Fruit fly (Drosophila melanogaster): ENCODE measurements around the gene Gnpat.

Gnpat gene

dm6 chr3R:25490778-25491664 lies at the start of gene Gnpat, which contains the start of gene CG5112:
Gene Gnpat (minus strand): TSS chr3R:25490936.
Gene CG5112 (plus strand): TSS chr3R:25491460.
- no peak for TF ChIP-seq noc (tag; optimal IDR thresholded peaks at IDR 0.05)

dm6 chr3R:25539132-25539531 lies 48.4 kb upstream of the Gnpat start:
- TF ChIP-seq noc (tag; optimal IDR thresholded peaks at IDR 0.05), result no peak

dm6 chr3R:25532406-25533225 lies 41.9 kb upstream of the Gnpat start:
- TF ChIP-seq noc (tag; optimal IDR thresholded peaks at IDR 0.05), result no peak

dm6 chr3R:25531905-25532387 lies 41.2 kb upstream of the Gnpat start:
- TF ChIP-seq noc (tag; optimal IDR thresholded peaks at IDR 0.05), result no peak

dm6 chr3R:25529289-25529688 lies 38.6 kb upstream of the Gnpat start:
- TF ChIP-seq noc (tag; optimal IDR thresholded peaks at IDR 0.05), result no peak

- no peak for TF ChIP-seq noc (tag; optimal IDR thresholded peaks at IDR 0.05)
These were observed 28.8 kb upstream of the Gnpat start for dm6 chr3R:25519465-25520071.

dm6 chr3R:25518584-25518983 lies 27.8 kb upstream of the Gnpat start:
- TF ChIP-seq noc (tag; optimal IDR thresholded peaks at IDR 0.05), result no peak

- TF ChIP-seq noc (tag; optimal IDR thresholded peaks at IDR 0.05), result no peak
These were observed 27.4 kb upstream of the Gnpat start for dm6 chr3R:25518099-25518567.

- no peak for TF ChIP-seq noc (tag; optimal IDR thresholded peaks at IDR 0.05)
These were observed 26.8 kb upstream of the Gnpat start for dm6 chr3R:25517521-25517920.

- peak; percentile 94 for TF ChIP-seq noc (tag; optimal IDR thresholded peaks at IDR 0.05)
These were observed 24.9 kb upstream of the Gnpat start, which contains the start of gene msi for dm6 chr3R:25515450-25516288. Gene msi (plus strand): TSS chr3R:25516118.

dm6 chr3R:25512750-25513149 lies 22.0 kb upstream of the Gnpat start:
- no peak for TF ChIP-seq noc (tag; optimal IDR thresholded peaks at IDR 0.05)

dm6 chr3R:25505975-25506374 lies 15.2 kb upstream of the Gnpat start, which contains the start of gene CG5111:
Gene CG5111 (plus strand): TSS chr3R:25506275.
- no peak for TF ChIP-seq noc (tag; optimal IDR thresholded peaks at IDR 0.05)

- TF ChIP-seq noc (tag; optimal IDR thresholded peaks at IDR 0.05), result no peak
These were observed 14.2 kb upstream of the Gnpat start, which contains the start of gene CG5107 for dm6 chr3R:25504891-25505290. Gene CG5107 (plus strand): TSS chr3R:25505191.

- no peak for TF ChIP-seq noc (tag; optimal IDR thresholded peaks at IDR 0.05)
These were observed 5.0 kb upstream of the Gnpat start for dm6 chr3R:25495753-25496152.

- TF ChIP-seq noc (tag; optimal IDR thresholded peaks at IDR 0.05), result no peak
These were observed 4.3 kb upstream of the Gnpat start, which contains the start of gene CG33494 for dm6 chr3R:25495072-25495471. Gene CG33494 (minus strand): TSS chr3R:25495161.
